Worm (Caenorhabditis elegans) whole organism, L4 larva: ENCODE results near the gene sphr-1.

ENCODE experiments used
- T26A8.4 ChIP-seq: fragments of 200-800 bp; sonication (Bioruptor generic); IDR thresholded peaks from 2 replicates; pipeline ENCODE4 v1.3.6; 2022; ENCODE audit warnings: missing genetic modification characterization, missing compliant biosample characterization
- mes-2 ChIP-seq: sonication (generic microtip); optimal IDR thresholded peaks from 2 replicates; lab custom pipeline; 2016; ENCODE audit warnings: missing genotype, mild to moderate bottlenecking, missing genetic modification characterization, missing compliant biosample characterization; ENCODE audit not compliant: poor library complexity, severe bottlenecking
- php-3 ChIP-seq: fragments of 200-800 bp; sonication (Bioruptor generic); IDR thresholded peaks from 2 replicates; pipeline ENCODE4 v1.3.6; 2022; ENCODE audit warnings: missing genetic modification reagents, missing genetic modification characterization, missing compliant biosample characterization
- zip-2 ChIP-seq: fragments of 150-350 bp; optimal IDR thresholded peaks from 2 replicates; lab custom pipeline; 2014; ENCODE audit warnings: missing biosample characterization, missing genetic modification characterization
- ztf-11 ChIP-seq: fragments of 150-350 bp; optimal IDR thresholded peaks from 2 replicates; lab custom pipeline; 2014; ENCODE audit warnings: missing biosample characterization, missing genetic modification characterization

sphr-1 gene

ce11 chrV:9243171-9243996 lies 52.0 kb downstream of the sphr-1 start, which contains the start of gene glo-4 (continued):
- no peak for TF ChIP-seq T26A8.4 (GFP tag; lab: Robert Waterston, UW)
- TF ChIP-seq ztf-11 (tag; lab: Kevin White, UChicago): no peak
- no peak for TF ChIP-seq zip-2 (tag; lab: Kevin White, UChicago)
- TF ChIP-seq php-3 (GFP tag; lab: Robert Waterston, UW): no peak
- peak; percentile 81 for TF ChIP-seq mes-2 (tag; lab: Kevin White, UChicago)
